Fruit fly (Drosophila melanogaster): ENCODE measurements around the gene CG3407.

Gene CG3407

dm6 chr2L:3781132-3781877 lies 31.9 kb downstream of the CG3407 start (continued):
- no peak for TF ChIP-seq insv (GFP tag; optimal IDR thresholded peaks at IDR 0.05)
- no peak for TF ChIP-seq pita (GFP tag; optimal IDR thresholded peaks at IDR 0.05)
- TF ChIP-seq Dek (tag; optimal IDR thresholded peaks at IDR 0.05), result no peak
- TF ChIP-seq CG13296 (GFP tag; optimal IDR thresholded peaks at IDR 0.05), result no peak
- peak; percentile 6 for TF ChIP-seq CG3407 (GFP tag; optimal IDR thresholded peaks at IDR 0.05)
- TF ChIP-seq CG9727 (GFP tag; optimal IDR thresholded peaks at IDR 0.05), result no peak
- peak; percentile 41 for TF ChIP-seq CG6689 (GFP tag; IDR thresholded peaks at IDR 0.05)
- no peak for TF ChIP-seq CG17912 (GFP tag; optimal IDR thresholded peaks at IDR 0.05)
- TF ChIP-seq Atf3 (GFP tag; optimal IDR thresholded peaks at IDR 0.05), result no peak
- TF ChIP-seq tgo (GFP tag; IDR thresholded peaks at IDR 0.05), result peak; percentile 36; the same call in 1 of the 3 replicates
- no peak for TF ChIP-seq bab2 (GFP tag; optimal IDR thresholded peaks at IDR 0.05)
- peak; percentile 70 for TF ChIP-seq sens (GFP tag)
- TF ChIP-seq nmo (GFP tag; optimal IDR thresholded peaks at IDR 0.05), result no peak
- TF ChIP-seq Kr (GFP tag; optimal IDR thresholded peaks at IDR 0.05), result no peak
- TF ChIP-seq Optix (GFP tag; IDR thresholded peaks at IDR 0.05), result no peak
- TF ChIP-seq Abd-B (GFP tag; optimal IDR thresholded peaks at IDR 0.05), result no peak
- no peak for TF ChIP-seq Hsf (GFP tag; optimal IDR thresholded peaks at IDR 0.05)
- TF ChIP-seq CkIIα-i1 (GFP tag; IDR thresholded peaks at IDR 0.05), result no peak
- TF ChIP-seq CG13123 (GFP tag; optimal IDR thresholded peaks at IDR 0.05), result no peak
- no peak for TF ChIP-seq Dad (GFP tag; optimal IDR thresholded peaks at IDR 0.05)
- TF ChIP-seq CG4730 (GFP tag; IDR thresholded peaks at IDR 0.05), result peak; percentile 22; the same call in 1 of the 2 replicates
- TF ChIP-seq NfI (GFP tag; optimal IDR thresholded peaks at IDR 0.05), result no peak
- TF ChIP-seq ken (GFP tag; IDR thresholded peaks at IDR 0.05), result no peak
- TF ChIP-seq cad (GFP tag; optimal IDR thresholded peaks at IDR 0.05), result no peak
- no peak for TF ChIP-seq her (GFP tag; optimal IDR thresholded peaks at IDR 0.05)
- peak; percentile 65 for TF ChIP-seq Ptx1 (GFP tag; IDR thresholded peaks at IDR 0.05)
- TF ChIP-seq Bteb2 (GFP tag; optimal IDR thresholded peaks at IDR 0.05), result no peak
- TF ChIP-seq gem (tag; optimal IDR thresholded peaks at IDR 0.05), result peak; percentile 62
- no peak for TF ChIP-seq wek (GFP tag; optimal IDR thresholded peaks at IDR 0.05)
- no peak for TF ChIP-seq CG4282 (GFP tag; optimal IDR thresholded peaks at IDR 0.05)
- no peak for TF ChIP-seq Mes4 (GFP tag; optimal IDR thresholded peaks at IDR 0.05)
- TF ChIP-seq CG7271 (tag; optimal IDR thresholded peaks at IDR 0.05), result no peak
- TF ChIP-seq CG14014 (GFP tag; IDR thresholded peaks at IDR 0.05), result no peak
- TF ChIP-seq Scr (GFP tag; IDR thresholded peaks at IDR 0.05; ENCODE audit: partially characterized antibody), result no peak
- no peak for TF ChIP-seq hkb (optimal IDR thresholded peaks at IDR 0.05)
- peak; percentile 61; the same call in 1 of the 2 replicates for TF ChIP-seq hkb (GFP tag; IDR thresholded peaks at IDR 0.05)
- TF ChIP-seq ewg (GFP tag; optimal IDR thresholded peaks at IDR 0.05), result no peak
- 0 out of 2 replicates have a peak, but pooled peaks have one; percentile 19 for TF ChIP-seq vvl (GFP tag; IDR thresholded peaks at IDR 0.05)
- TF ChIP-seq CG12659 (GFP tag; optimal IDR thresholded peaks at IDR 0.05), result no peak
- TF ChIP-seq CG1024 (GFP tag; IDR thresholded peaks at IDR 0.05), result no peak
- peak; percentile 62 for TF ChIP-seq row (GFP tag; IDR thresholded peaks at IDR 0.05)
- no peak for TF ChIP-seq ci (GFP tag; IDR thresholded peaks at IDR 0.05)
- no peak for TF ChIP-seq CG12219 (GFP tag; optimal IDR thresholded peaks at IDR 0.05)
- no peak for TF ChIP-seq CG16779 (GFP tag; IDR thresholded peaks at IDR 0.05)
- TF ChIP-seq Drgx (GFP tag; IDR thresholded peaks at IDR 0.05), result peak; percentile 61
- TF ChIP-seq yki (optimal IDR thresholded peaks at IDR 0.05), result no peak
- TF ChIP-seq CG30020 (tag; optimal IDR thresholded peaks at IDR 0.05), result no peak
- no peak for TF ChIP-seq br (optimal IDR thresholded peaks at IDR 0.05)
- TF ChIP-seq CG11247 (GFP tag; IDR thresholded peaks at IDR 0.05), result no peak
- TF ChIP-seq rib (GFP tag; IDR thresholded peaks at IDR 0.05), result no peak
- TF ChIP-seq CG8924 (tag; optimal IDR thresholded peaks at IDR 0.05), result peak; percentile 29
- no peak for TF ChIP-seq tap (tag; optimal IDR thresholded peaks at IDR 0.05)

Data from whole organism, embryonic.